Fruit fly (Drosophila melanogaster): ENCODE measurements around the gene Top2.

The Top2 gene

DNA sequence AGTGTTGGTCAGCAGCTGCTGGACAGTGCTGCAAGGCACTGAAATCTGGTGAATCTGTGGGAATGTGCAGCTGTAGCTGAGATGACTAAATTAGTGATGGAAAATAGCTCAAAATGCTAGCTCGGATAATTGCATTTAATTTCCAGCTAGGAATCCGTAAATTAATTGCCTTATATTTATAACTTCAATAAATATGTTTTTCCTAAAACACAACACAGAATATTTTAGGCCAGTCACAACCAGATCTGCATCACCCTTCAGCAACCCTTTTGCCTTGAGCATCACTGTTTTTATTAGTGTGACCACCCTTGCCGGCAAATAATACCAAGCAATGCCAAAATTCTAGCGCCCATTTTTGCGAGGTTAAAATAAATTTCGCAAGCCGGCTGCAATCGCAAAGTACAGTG, 8.6 kb downstream of the Top2 start, which contains the start of gene Hs2st (continued):
- TF ChIP-seq HLH54F (GFP tag; optimal IDR thresholded peaks at IDR 0.05) = peak; percentile 97
- TF ChIP-seq pita (GFP tag; optimal IDR thresholded peaks at IDR 0.05) = no peak
- peak; percentile 87 to 97 for TF ChIP-seq Hr51 (GFP tag; optimal IDR thresholded peaks at IDR 0.05)
- TF ChIP-seq CG7928 (GFP tag; optimal IDR thresholded peaks at IDR 0.05) = peak; percentile 71
- peak; percentile 95 for TF ChIP-seq CG1602 (GFP tag; optimal IDR thresholded peaks at IDR 0.05)
- peak; percentile 93 for TF ChIP-seq Kr (GFP tag; optimal IDR thresholded peaks at IDR 0.05)
- TF ChIP-seq Ets65A (GFP tag) = peak; percentile 100
- TF ChIP-seq cato (GFP tag; optimal IDR thresholded peaks at IDR 0.05; ENCODE audit: borderline replicate concordance) = peak; percentile 94
- peak; percentile 96 to 97 for TF ChIP-seq dpn (GFP tag; optimal IDR thresholded peaks at IDR 0.05)
- peak; percentile 42 for TF ChIP-seq MESR4 (GFP tag; optimal IDR thresholded peaks at IDR 0.05)
- peak; percentile 68 for TF ChIP-seq BEAF-32 (GFP tag; optimal IDR thresholded peaks at IDR 0.05)
- TF ChIP-seq HLH4C (GFP tag; IDR thresholded peaks at IDR 0.05; ENCODE audit: partially characterized antibody) = no peak
- peak; percentile 66 for TF ChIP-seq CG10274 (GFP tag; optimal IDR thresholded peaks at IDR 0.05)
- no peak for TF ChIP-seq nerfin-2 (GFP tag; IDR thresholded peaks at IDR 0.05; ENCODE audit: partially characterized antibody)
- TF ChIP-seq CG11085 (GFP tag; IDR thresholded peaks at IDR 0.05) = peak; percentile 92
- TF ChIP-seq slp2 (GFP tag; optimal IDR thresholded peaks at IDR 0.05) = peak; percentile 91
- TF ChIP-seq CG13775 (GFP tag; optimal IDR thresholded peaks at IDR 0.05) = peak; percentile 96
- TF ChIP-seq CG6254 (GFP tag; optimal IDR thresholded peaks at IDR 0.05) = peak; percentile 50
- peak; percentile 80 for TF ChIP-seq aop (GFP tag; IDR thresholded peaks at IDR 0.05)
- TF ChIP-seq CG10462 (GFP tag; optimal IDR thresholded peaks at IDR 0.05) = peak; percentile 89
- TF ChIP-seq Optix (GFP tag; IDR thresholded peaks at IDR 0.05) = peak; percentile 90
- TF ChIP-seq caup (GFP tag; optimal IDR thresholded peaks at IDR 0.05; ENCODE audit: severe bottlenecking) = peak; percentile 92
- peak; percentile 59; the same call in 2 of the 3 replicates for TF ChIP-seq knrl (GFP tag; IDR thresholded peaks at IDR 0.05; ENCODE audit: partially characterized antibody)
- no peak for TF ChIP-seq Hr39 (optimal IDR thresholded peaks at IDR 0.05)
- TF ChIP-seq prd (optimal IDR thresholded peaks at IDR 0.05) = no peak
- peak; percentile 97 for TF ChIP-seq prd (GFP tag; IDR thresholded peaks at IDR 0.05)
- peak; percentile 93 to 97 for TF ChIP-seq Pdp1 (GFP tag; optimal IDR thresholded peaks at IDR 0.05)
- TF ChIP-seq cas (GFP tag; IDR thresholded peaks at IDR 0.05) = peak; percentile 89
- TF ChIP-seq mld (GFP tag; IDR thresholded peaks at IDR 0.05; ENCODE audit: partially characterized antibody) = no peak
- peak; percentile 90 for TF ChIP-seq CG13123 (GFP tag; optimal IDR thresholded peaks at IDR 0.05)
- TF ChIP-seq D (optimal IDR thresholded peaks at IDR 0.05) = no peak
- peak; percentile 83 for TF ChIP-seq D (GFP tag; optimal IDR thresholded peaks at IDR 0.05)
- TF ChIP-seq Oaz (GFP tag; IDR thresholded peaks at IDR 0.05) = peak; percentile 87
- peak; percentile 86 for TF ChIP-seq CG18011 (GFP tag; optimal IDR thresholded peaks at IDR 0.05)
- TF ChIP-seq wor (GFP tag; IDR thresholded peaks at IDR 0.05) = peak; percentile 89
- peak; percentile 80 for TF ChIP-seq CG15011 (GFP tag; optimal IDR thresholded peaks at IDR 0.05)
- peak; percentile 91; the same call in 2 of the 3 replicates for TF ChIP-seq CG3726 (GFP tag; IDR thresholded peaks at IDR 0.05)
- TF ChIP-seq CG12659 (GFP tag; optimal IDR thresholded peaks at IDR 0.05) = peak; percentile 95
- peak; percentile 97 for TF ChIP-seq Dip3 (GFP tag; optimal IDR thresholded peaks at IDR 0.05)
- peak; percentile 59 for TF ChIP-seq ac (GFP tag; optimal IDR thresholded peaks at IDR 0.05)
- TF ChIP-seq cg (GFP tag; optimal IDR thresholded peaks at IDR 0.05) = no peak
- TF ChIP-seq MTF-1 (GFP tag; optimal IDR thresholded peaks at IDR 0.05; ENCODE audit: borderline replicate concordance) = peak; percentile 42
- TF ChIP-seq CG34224 (GFP tag; IDR thresholded peaks at IDR 0.05; ENCODE audit: partially characterized antibody) = no peak
- peak; percentile 82 for TF ChIP-seq CG5953 (GFP tag; IDR thresholded peaks at IDR 0.05)
- peak; percentile 92 for TF ChIP-seq CG2712 (tag; optimal IDR thresholded peaks at IDR 0.05)
- peak; percentile 85 for TF ChIP-seq CG17359 (tag; optimal IDR thresholded peaks at IDR 0.05)
- peak; percentile 72 for TF ChIP-seq Neu2 (GFP tag; optimal IDR thresholded peaks at IDR 0.05; ENCODE audit: borderline replicate concordance)
- TF ChIP-seq Xbp1 (GFP tag; optimal IDR thresholded peaks at IDR 0.05) = peak; percentile 96
- no peak for TF ChIP-seq zf30C (GFP tag; optimal IDR thresholded peaks at IDR 0.05)
- peak; percentile 91 for TF ChIP-seq croc (GFP tag; conservative IDR thresholded peaks at IDR 0.05)

Data from whole organism, embryonic.